Fruit fly (Drosophila melanogaster): ENCODE data around the gene Syt7.

DNA sequence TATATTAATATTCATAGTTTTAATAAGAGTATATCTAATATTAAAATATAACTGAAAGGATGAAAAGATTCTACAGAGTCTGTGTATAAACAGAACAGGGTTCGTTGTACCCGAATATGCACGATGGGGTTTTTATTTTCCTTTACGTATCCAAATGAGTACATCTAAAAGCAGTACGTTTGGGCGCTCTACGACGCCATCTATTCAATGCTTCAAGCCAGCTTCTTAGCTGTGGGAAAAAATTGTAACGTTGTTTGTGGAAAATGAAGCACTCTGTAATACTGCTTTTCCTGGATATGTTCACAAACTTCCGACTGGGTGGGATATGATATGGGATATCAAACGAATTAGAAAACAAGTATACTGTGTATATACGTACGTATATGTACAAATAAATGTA is 31.6 kb downstream of the Syt7 start:
- TF ChIP-seq Sin3A (optimal IDR thresholded peaks at IDR 0.05) (no peak), h (optimal IDR thresholded peaks at IDR 0.05) (no peak), Myc (optimal IDR thresholded peaks at IDR 0.05) (no peak), ttk (optimal IDR thresholded peaks at IDR 0.05) (no peak)
